Worm (Caenorhabditis elegans): ENCODE results near the gene nep-5.

DNA sequence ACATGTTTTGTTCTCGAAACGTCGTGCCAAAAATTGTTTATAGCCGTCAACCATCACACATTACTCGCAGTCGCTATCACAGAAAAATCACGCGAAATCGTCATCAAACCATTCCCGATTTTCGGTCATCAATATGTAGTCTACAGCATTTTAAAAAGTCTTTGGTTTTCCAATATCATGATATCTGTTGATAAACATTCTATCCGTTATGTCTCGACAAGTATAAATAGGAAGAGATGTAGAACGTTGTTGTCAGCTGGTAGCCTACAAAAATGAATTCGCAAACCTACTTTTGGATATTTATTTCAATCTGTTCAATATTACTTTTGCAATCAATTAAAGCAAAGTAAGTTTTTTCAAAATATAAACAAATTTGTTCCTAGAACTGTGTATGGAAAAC lies 8.4 kb downstream of the nep-5 start, which contains the start of gene F12A10.1:
- TF ChIP-seq W03F9.2 (tag; optimal IDR thresholded peaks at IDR 0.05), result no peak
- TF ChIP-seq dao-5 (tag; optimal IDR thresholded peaks at IDR 0.05), result no peak
- no peak for TF ChIP-seq him-1 (tag; optimal IDR thresholded peaks at IDR 0.05)
